Worm (Caenorhabditis elegans): Measurements from ENCODE around the gene afmd-2.

afmd-2 gene

DNA sequence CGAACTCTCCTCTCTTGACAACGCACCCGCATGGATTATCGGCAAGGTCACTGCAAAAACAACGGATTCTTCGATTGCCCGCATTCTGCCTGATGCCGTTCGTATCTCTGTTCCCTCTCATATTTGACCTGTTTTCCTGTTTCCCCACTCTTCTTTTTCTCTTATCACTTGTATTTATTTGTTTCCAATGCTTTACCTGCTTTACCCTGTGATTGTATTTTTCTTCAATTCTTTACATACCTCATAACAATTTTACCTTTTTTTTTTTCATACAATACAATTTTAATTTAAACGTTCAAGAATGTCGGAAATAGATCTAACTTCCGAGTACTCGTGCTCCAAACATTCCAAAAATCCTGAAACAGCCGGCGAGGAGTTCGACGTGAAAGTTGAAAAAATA lies at the start of gene afmd-2:
Gene afmd-2, plus strand, starts transcription at position 301 of the 400 bp plus-strand sequence.
- TF ChIP-seq ceh-27 (GFP tag; optimal IDR thresholded peaks at IDR 0.05), result no peak
- TF ChIP-seq nhr-80 (tag; optimal IDR thresholded peaks at IDR 0.05), result peak; percentile 1

DNA sequence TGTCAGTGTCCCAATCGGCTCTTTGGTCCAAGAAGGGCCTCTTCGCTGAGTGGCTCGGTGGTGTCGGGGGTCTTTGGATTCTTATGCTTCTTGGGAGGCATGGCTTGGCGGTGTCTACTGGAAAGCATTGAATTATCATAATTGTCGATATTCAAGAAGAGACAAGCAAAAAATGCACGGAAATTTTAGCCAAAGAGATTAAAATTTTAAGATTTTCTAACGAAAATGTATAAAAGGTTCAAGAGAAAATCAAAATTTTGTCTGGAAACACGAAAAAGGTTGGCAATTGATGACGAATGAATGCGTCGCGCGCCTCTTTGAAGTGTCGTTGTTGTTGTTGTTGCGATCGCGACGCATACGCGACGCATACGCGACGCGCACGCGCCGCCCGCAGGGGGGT lies 48.1 kb upstream of the afmd-2 start, which contains the start of gene Y38H8A.12:
Gene Y38H8A.12, minus strand, starts transcription at position 101 of the 400 bp plus-strand sequence.
- TF ChIP-seq F22D6.2 (tag; optimal IDR thresholded peaks at IDR 0.05) (no peak), ztf-26 (tag; optimal IDR thresholded peaks at IDR 0.05) (no peak), ets-4 (GFP tag; optimal IDR thresholded peaks at IDR 0.05) (no peak), aptf-3 (GFP tag; IDR thresholded peaks at IDR 0.05) (no peak), ztf-22 (GFP tag; optimal IDR thresholded peaks at IDR 0.05) (no peak), somi-1 (GFP tag; optimal IDR thresholded peaks at IDR 0.05) (no peak)

DNA sequence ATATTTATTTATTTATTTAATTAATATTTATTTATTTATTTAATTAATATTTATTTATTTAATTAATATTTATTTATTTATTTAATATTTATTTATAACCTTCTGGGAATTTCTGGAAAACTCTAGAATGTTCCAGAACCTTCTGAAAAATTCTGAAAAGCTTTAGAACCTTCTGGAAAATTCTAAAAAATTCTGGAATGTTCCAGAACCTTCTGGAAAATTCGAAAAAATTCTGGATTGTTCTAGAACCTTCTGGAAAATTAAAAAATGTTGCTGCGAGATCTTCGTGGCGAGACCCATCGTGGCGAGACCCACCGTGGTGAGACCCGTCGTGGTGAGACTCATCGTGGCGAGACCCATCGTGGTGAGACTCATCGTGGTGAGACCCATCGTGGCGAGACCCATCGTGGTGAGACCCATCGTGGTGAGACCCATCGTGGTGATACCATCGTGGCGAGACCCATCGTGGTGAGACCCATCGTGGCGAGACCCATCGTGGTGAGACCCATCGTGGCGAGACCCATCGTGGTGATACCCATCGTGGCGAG lies 46.8 kb upstream of the afmd-2 start:
- TF ChIP-seq cebp-2 (GFP tag; IDR thresholded peaks at IDR 0.05), result peak; percentile 82; the same call in 1 of the 2 replicates
- peak; percentile 37 for TF ChIP-seq F33H1.4 (GFP tag; IDR thresholded peaks at IDR 0.05)
- peak; percentile 94 for TF ChIP-seq hsf-1 (GFP tag; IDR thresholded peaks at IDR 0.05)
- TF ChIP-seq egrh-3 (GFP tag; IDR thresholded peaks at IDR 0.05), result peak; percentile 51; the same call in 1 of the 2 replicates

DNA sequence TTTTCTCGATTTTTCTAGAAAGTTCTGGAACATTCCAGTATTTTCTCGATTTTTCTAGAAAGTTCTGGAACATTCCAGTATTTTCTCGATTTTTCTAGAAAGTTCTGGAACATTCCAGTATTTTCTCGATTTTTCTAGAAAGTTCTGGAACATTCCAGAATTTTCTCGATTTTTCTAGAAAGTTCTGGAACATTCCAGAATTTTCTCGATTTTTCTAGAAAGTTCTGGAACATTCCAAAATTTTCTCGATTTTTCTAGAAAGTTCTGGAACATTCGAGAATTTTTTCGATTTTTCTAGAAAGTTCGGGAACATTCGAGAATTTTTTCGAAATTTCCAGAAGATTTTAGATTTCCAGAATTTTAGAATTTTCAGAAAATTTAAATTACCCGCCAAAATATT lies 45.1 kb upstream of the afmd-2 start:
- TF ChIP-seq Y56A3A.18 (GFP tag; IDR thresholded peaks at IDR 0.05), result 0 out of 2 replicates have a peak, but pooled peaks have one; percentile 58
- TF ChIP-seq Y53G8AR.9 (GFP tag; conservative IDR thresholded peaks at IDR 0.05), result peak; percentile 88
- peak; percentile 89 for TF ChIP-seq attf-6 (GFP tag; IDR thresholded peaks at IDR 0.05)
- peak; percentile 52; the same call in 1 of the 2 replicates for TF ChIP-seq egrh-3 (GFP tag; IDR thresholded peaks at IDR 0.05)
- peak; percentile 95 for TF ChIP-seq ceh-40 (GFP tag; IDR thresholded peaks at IDR 0.05)
- TF ChIP-seq ekl-4 (GFP tag; IDR thresholded peaks at IDR 0.05), result peak; percentile 64; the same call in 1 of the 2 replicates
- TF ChIP-seq Y95B8A.8 (GFP tag; IDR thresholded peaks at IDR 0.05), result peak; percentile 54; the same call in 1 of the 2 replicates
- peak; percentile 55; the same call in 1 of the 2 replicates for TF ChIP-seq ceh-100 (GFP tag; IDR thresholded peaks at IDR 0.05)
- 0 out of 2 replicates have a peak, but pooled peaks have one; percentile 28 for TF ChIP-seq aptf-3 (GFP tag; IDR thresholded peaks at IDR 0.05)
- peak; percentile 89; the same call in 1 of the 2 replicates for TF ChIP-seq bed-1 (GFP tag; IDR thresholded peaks at IDR 0.05)
- peak; percentile 67 for TF ChIP-seq Y53F4B.3 (GFP tag; IDR thresholded peaks at IDR 0.05)
- TF ChIP-seq B0019.2 (GFP tag; conservative IDR thresholded peaks at IDR 0.05), result peak; percentile 67
- TF ChIP-seq D2030.7 (GFP tag; IDR thresholded peaks at IDR 0.05), result peak; percentile 66
- peak; percentile 92 for TF ChIP-seq madf-3 (GFP tag; IDR thresholded peaks at IDR 0.05)
- peak; percentile 99 for TF ChIP-seq hsf-1 (GFP tag; IDR thresholded peaks at IDR 0.05)
- peak; percentile 54; the same call in 1 of the 2 replicates for TF ChIP-seq pbrm-1 (GFP tag; IDR thresholded peaks at IDR 0.05)
- TF ChIP-seq lag-1 (GFP tag; IDR thresholded peaks at IDR 0.05), result peak; percentile 8; the same call in 1 of the 2 replicates
- TF ChIP-seq egl-18 (GFP tag; IDR thresholded peaks at IDR 0.05), result peak; percentile 64; the same call in 1 of the 2 replicates
- TF ChIP-seq ztf-25 (GFP tag; IDR thresholded peaks at IDR 0.05), result 0 out of 2 replicates have a peak, but pooled peaks have one; percentile 13
- TF ChIP-seq rcor-1 (GFP tag; IDR thresholded peaks at IDR 0.05), result peak; percentile 85
- TF ChIP-seq Y67H2A.10 (GFP tag; conservative IDR thresholded peaks at IDR 0.05), result 0 out of 2 replicates have a peak, but pooled peaks have one; percentile 27
- peak; percentile 97 for TF ChIP-seq ceh-58 (GFP tag; IDR thresholded peaks at IDR 0.05)
- TF ChIP-seq dox-1 (GFP tag; IDR thresholded peaks at IDR 0.05), result peak; percentile 78
- peak; percentile 72 for TF ChIP-seq madf-6 (GFP tag; IDR thresholded peaks at IDR 0.05)
- TF ChIP-seq nfyb-1 (GFP tag; IDR thresholded peaks at IDR 0.05), result 0 out of 2 replicates have a peak, but pooled peaks have one; percentile 18
- peak; percentile 88; the same call in 1 of the 2 replicates for TF ChIP-seq nfya-2 (GFP tag; IDR thresholded peaks at IDR 0.05)
- TF ChIP-seq F39B2.1 (GFP tag; IDR thresholded peaks at IDR 0.05), result peak; percentile 62; the same call in 1 of the 2 replicates

Measured in whole organism, young adult.